Worm (Caenorhabditis elegans): ENCODE data around the gene srh-231.
"Not testable (repeated sequence)": the region's sequence is repeated elsewhere in the genome, so short reads cannot be mapped to it uniquely, and the experiment has no call there.

Gene srh-231

ce11 chrV:7326928-7327327 is 25.1 kb downstream of the srh-231 start, which contains the start of gene F10G2.4:
TSS of gene F10G2.4 (plus strand) at chrV:7327228.
- TF ChIP-seq scrt-1 (GFP tag; IDR thresholded peaks at IDR 0.05) (no peak), ama-1 (optimal IDR thresholded peaks at IDR 0.05) (no peak), tra-4 (tag; optimal IDR thresholded peaks at IDR 0.05) (no peak), tbx-37 (GFP tag; conservative IDR thresholded peaks at IDR 0.05) (no peak), hmg-4 (GFP tag; optimal IDR thresholded peaks at IDR 0.05) (no peak), hmbx-1 (tag; optimal IDR thresholded peaks at IDR 0.05) (no peak), F13C5.2 (tag; optimal IDR thresholded peaks at IDR 0.05) (no peak), sea-1 (GFP tag; conservative IDR thresholded peaks at IDR 0.05) (no peak), aly-1 (tag; optimal IDR thresholded peaks at IDR 0.05) (no peak), ets-7 (tag; optimal IDR thresholded peaks at IDR 0.05) (no peak), ceh-13 (GFP tag; optimal IDR thresholded peaks at IDR 0.05) (no peak), tbx-11 (GFP tag; IDR thresholded peaks at IDR 0.05) (no peak), B0310.2 (tag; optimal IDR thresholded peaks at IDR 0.05) (no peak), flt-1 (GFP tag; IDR thresholded peaks at IDR 0.05) (no peak), ceh-36 (tag; optimal IDR thresholded peaks at IDR 0.05) (no peak), pes-1 (GFP tag; IDR thresholded peaks at IDR 0.05) (no peak), hnd-1 (tag; optimal IDR thresholded peaks at IDR 0.05) (no peak)

- no peak for TF ChIP-seq B0310.2 (tag; optimal IDR thresholded peaks at IDR 0.05)
- TF ChIP-seq aly-1 (tag; optimal IDR thresholded peaks at IDR 0.05) = no peak
- no peak for TF ChIP-seq hmg-4 (GFP tag; optimal IDR thresholded peaks at IDR 0.05)
- no peak for TF ChIP-seq hmbx-1 (tag; optimal IDR thresholded peaks at IDR 0.05)
- no peak for TF ChIP-seq F13C5.2 (tag; optimal IDR thresholded peaks at IDR 0.05)
- TF ChIP-seq ets-7 (tag; optimal IDR thresholded peaks at IDR 0.05) = no peak
- no peak for TF ChIP-seq flt-1 (GFP tag; IDR thresholded peaks at IDR 0.05)
- TF ChIP-seq ceh-13 (GFP tag; optimal IDR thresholded peaks at IDR 0.05) = no peak
- TF ChIP-seq tbx-11 (GFP tag; IDR thresholded peaks at IDR 0.05) = no peak
- TF ChIP-seq ama-1 (optimal IDR thresholded peaks at IDR 0.05) = no peak
- TF ChIP-seq ceh-36 (tag; optimal IDR thresholded peaks at IDR 0.05) = no peak
- no peak for TF ChIP-seq pes-1 (GFP tag; IDR thresholded peaks at IDR 0.05)
- no peak for TF ChIP-seq sea-1 (GFP tag; conservative IDR thresholded peaks at IDR 0.05)
- no peak for TF ChIP-seq tbx-37 (GFP tag; conservative IDR thresholded peaks at IDR 0.05)
- TF ChIP-seq tra-4 (tag; optimal IDR thresholded peaks at IDR 0.05) = no peak
- no peak for TF ChIP-seq scrt-1 (GFP tag; IDR thresholded peaks at IDR 0.05)
Measured at ce11 chrV:7325285-7325684, 26.8 kb downstream of the srh-231 start, which contains the start of gene srx-92. TSS of gene srx-92 (minus strand) at chrV:7325385.

- TF ChIP-seq flt-1 (GFP tag; IDR thresholded peaks at IDR 0.05) (no peak), F13C5.2 (tag; optimal IDR thresholded peaks at IDR 0.05) (no peak), B0310.2 (tag; optimal IDR thresholded peaks at IDR 0.05) (no peak), hmg-4 (GFP tag; optimal IDR thresholded peaks at IDR 0.05) (no peak), ceh-36 (tag; optimal IDR thresholded peaks at IDR 0.05) (no peak), aly-1 (tag; optimal IDR thresholded peaks at IDR 0.05) (no peak), scrt-1 (GFP tag; IDR thresholded peaks at IDR 0.05) (no peak), hnd-1 (tag; optimal IDR thresholded peaks at IDR 0.05) (no peak), ceh-13 (GFP tag; optimal IDR thresholded peaks at IDR 0.05) (no peak), sea-1 (GFP tag; conservative IDR thresholded peaks at IDR 0.05) (no peak), ets-7 (tag; optimal IDR thresholded peaks at IDR 0.05) (no peak), tbx-37 (GFP tag; conservative IDR thresholded peaks at IDR 0.05) (no peak)
Measured at ce11 chrV:7321915-7322314, 30.1 kb downstream of the srh-231 start, which contains the start of gene F10G2.10. TSS of gene F10G2.10 (plus strand) at chrV:7322215.

ce11 chrV:7320909-7321308 is 31.1 kb downstream of the srh-231 start, which contains the start of gene lmd-4:
TSS of gene lmd-4 (minus strand) at chrV:7321009.
- TF ChIP-seq flt-1 (GFP tag; IDR thresholded peaks at IDR 0.05) (no peak), F13C5.2 (tag; optimal IDR thresholded peaks at IDR 0.05) (no peak), B0310.2 (tag; optimal IDR thresholded peaks at IDR 0.05) (no peak), hmg-4 (GFP tag; optimal IDR thresholded peaks at IDR 0.05) (no peak)

- TF ChIP-seq flt-1 (GFP tag; IDR thresholded peaks at IDR 0.05) (no peak), hnd-1 (tag; optimal IDR thresholded peaks at IDR 0.05) (no peak), aly-1 (tag; optimal IDR thresholded peaks at IDR 0.05) (no peak), B0310.2 (tag; optimal IDR thresholded peaks at IDR 0.05) (no peak), pes-1 (GFP tag; IDR thresholded peaks at IDR 0.05) (no peak), ama-1 (optimal IDR thresholded peaks at IDR 0.05) (no peak), ceh-36 (tag; optimal IDR thresholded peaks at IDR 0.05) (no peak), tbx-11 (GFP tag; IDR thresholded peaks at IDR 0.05) (no peak), tbx-37 (GFP tag; conservative IDR thresholded peaks at IDR 0.05) (no peak)
Measured at ce11 chrV:7313233-7313632, 38.8 kb downstream of the srh-231 start, which contains the start of gene srx-6. TSS of gene srx-6 (minus strand) at chrV:7313333.

ce11 chrV:7307089-7307488 is 44.9 kb downstream of the srh-231 start, which contains the start of gene F07G11.1:
TSS of gene F07G11.1 (plus strand) at chrV:7307389.
- TF ChIP-seq hmg-4 (GFP tag; optimal IDR thresholded peaks at IDR 0.05) (no peak), aly-1 (tag; optimal IDR thresholded peaks at IDR 0.05) (no peak), ets-7 (tag; optimal IDR thresholded peaks at IDR 0.05) (no peak), ceh-36 (tag; optimal IDR thresholded peaks at IDR 0.05) (no peak), hmbx-1 (tag; optimal IDR thresholded peaks at IDR 0.05) (no peak), flt-1 (GFP tag; IDR thresholded peaks at IDR 0.05) (no peak), tbx-11 (GFP tag; IDR thresholded peaks at IDR 0.05) (no peak), pes-1 (GFP tag; IDR thresholded peaks at IDR 0.05) (no peak), tbx-37 (GFP tag; conservative IDR thresholded peaks at IDR 0.05) (no peak), F13C5.2 (tag; optimal IDR thresholded peaks at IDR 0.05) (no peak), hnd-1 (tag; optimal IDR thresholded peaks at IDR 0.05) (no peak), ceh-13 (GFP tag; optimal IDR thresholded peaks at IDR 0.05) (no peak), B0310.2 (tag; optimal IDR thresholded peaks at IDR 0.05) (no peak)

- TF ChIP-seq aly-1 (tag; optimal IDR thresholded peaks at IDR 0.05); ceh-36 (tag; optimal IDR thresholded peaks at IDR 0.05); flt-1 (GFP tag; IDR thresholded peaks at IDR 0.05): not testable (repeated sequence)
Measured at ce11 chrV:7304506-7304905, 47.5 kb downstream of the srh-231 start, which contains the start of gene F07G11.2. TSS of gene F07G11.2 (plus strand) at chrV:7304806.
